Worm (Caenorhabditis elegans) whole organism, late embryonic: ENCODE data around the gene srg-50.

Source experiments
- K02D7.2 ChIP-seq: sonication (generic microtip); optimal IDR thresholded peaks from 2 replicates; lab custom pipeline; 2017; ENCODE audit warnings: mild to moderate bottlenecking, missing genetic modification characterization, missing compliant biosample characterization
- K09A11.1 ChIP-seq: sonication (generic microtip); optimal IDR thresholded peaks from 2 replicates; lab custom pipeline; 2017; ENCODE audit warnings: antibody characterized with exemption, mild to moderate bottlenecking, missing genetic modification characterization, missing compliant biosample characterization; ENCODE audit not compliant: insufficient read depth
- odd-2 ChIP-seq: sonication (generic microtip); optimal IDR thresholded peaks from 2 replicates; lab custom pipeline; 2017; ENCODE audit warnings: antibody characterized with exemption, mild to moderate bottlenecking, missing genetic modification characterization, missing compliant biosample characterization
- sox-4 ChIP-seq: sonication (generic microtip); optimal IDR thresholded peaks from 2 replicates; lab custom pipeline; 2017; ENCODE audit warnings: mild to moderate bottlenecking, missing genetic modification characterization, inconsistent platforms, missing compliant biosample characterization

DNA sequence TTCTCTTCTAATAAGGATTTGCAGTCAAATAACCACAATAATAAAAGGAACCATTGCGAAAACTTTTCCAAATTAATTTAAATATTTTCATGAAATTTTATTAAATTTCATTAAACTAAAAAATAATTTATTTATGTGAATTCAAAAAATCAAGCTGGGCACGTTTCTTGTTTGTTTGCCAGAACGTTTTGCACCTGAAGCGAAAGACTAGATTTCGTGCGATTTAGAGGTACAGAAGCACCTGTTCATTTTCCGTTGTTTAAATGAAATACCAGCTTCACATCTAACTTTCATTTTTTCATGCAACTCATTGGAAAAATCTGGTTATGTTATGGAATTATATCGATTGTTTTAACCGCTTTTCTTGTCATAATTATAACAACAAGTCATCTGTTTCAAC lies 2.9 kb downstream of the srg-50 start, which contains the start of gene srg-48:
- no peak for TF ChIP-seq sox-4 (tag; lab: Kevin White, UChicago)
- TF ChIP-seq K02D7.2 (tag; lab: Kevin White, UChicago), result no peak
- TF ChIP-seq K09A11.1 (tag; lab: Kevin White, UChicago), result no peak
- TF ChIP-seq odd-2 (tag; lab: Kevin White, UChicago), result no peak
